Fruit fly (Drosophila melanogaster) whole organism, embryonic: ENCODE measurements around the gene CG15803.

Source experiments
- CG10979 ChIP-seq: fragments of 200-800 bp; sonication (Bioruptor generic); optimal IDR thresholded peaks from 2 replicates; lab custom pipeline; 2018; ENCODE audit warnings: missing biosample characterization, mild to moderate bottlenecking, missing genetic modification characterization, moderate library complexity
- CG11723 ChIP-seq: fragments of 200-800 bp; sonication (Bioruptor generic); optimal IDR thresholded peaks from 2 replicates; lab custom pipeline; 2017; ENCODE audit warnings: missing biosample characterization, mild to moderate bottlenecking, missing genetic modification characterization
- CG12299 ChIP-seq: fragments of 200-800 bp; sonication (Bioruptor generic); optimal IDR thresholded peaks from 2 replicates; lab custom pipeline; 2018; ENCODE audit warnings: missing biosample characterization, mild to moderate bottlenecking, missing genetic modification characterization
- CG1602 ChIP-seq: fragments of 200-800 bp; sonication (Bioruptor generic); optimal IDR thresholded peaks from 3 replicates; lab custom pipeline; 2016; ENCODE audit warnings: missing biosample characterization, missing genetic modification characterization
- CG1792 ChIP-seq: fragments of 200-800 bp; sonication (Bioruptor generic); optimal IDR thresholded peaks from 2 replicates; lab custom pipeline; 2016; ENCODE audit warnings: missing biosample characterization, missing genetic modification characterization
- CG18599 ChIP-seq: fragments of 200-800 bp; sonication (Bioruptor generic); optimal IDR thresholded peaks from 3 replicates; lab custom pipeline; 2017; ENCODE audit warnings: missing biosample characterization, missing genetic modification characterization, mild to moderate bottlenecking, moderate library complexity, missing genetic modification reagents
- CG18619 ChIP-seq: fragments of 200-800 bp; sonication (Bioruptor generic); optimal IDR thresholded peaks from 3 replicates; lab custom pipeline; 2017; ENCODE audit warnings: missing biosample characterization, mild to moderate bottlenecking, missing genetic modification characterization
- CG2129 ChIP-seq: fragments of 200-800 bp; sonication (Bioruptor generic); IDR thresholded peaks from 2 replicates; pipeline ENCODE4 v1.3.6; 2022; ENCODE audit warnings: missing biosample characterization, missing genetic modification characterization; ENCODE audit not compliant: partially characterized antibody
- CG2712 ChIP-seq: fragments of 200-800 bp; optimal IDR thresholded peaks from 3 replicates; lab custom pipeline; 2019; ENCODE audit warnings: missing biosample characterization, mild to moderate bottlenecking, missing genetic modification characterization, moderate library complexity
- CG2889 ChIP-seq: fragments of 200-800 bp; sonication (Bioruptor generic); IDR thresholded peaks from 3 replicates; pipeline ENCODE4 v1.3.6; 2022; ENCODE audit warnings: missing biosample characterization, missing genetic modification characterization
- CG32532 ChIP-seq: fragments of 200-800 bp; sonication (Bioruptor generic); IDR thresholded peaks from 2 replicates; pipeline ENCODE4 v1.3.6; 2022; ENCODE audit warnings: missing biosample characterization, missing genetic modification characterization
- CG32772 ChIP-seq: fragments of 200-800 bp; sonication (Bioruptor generic); IDR thresholded peaks from 2 replicates; pipeline ENCODE4 v1.3.6; 2022; ENCODE audit warnings: missing biosample characterization, missing genetic modification characterization
- CG3847 ChIP-seq: fragments of 200-800 bp; sonication (Bioruptor generic); IDR thresholded peaks from 2 replicates; pipeline ENCODE4 v1.3.6; 2022; ENCODE audit warnings: missing biosample characterization, missing genetic modification characterization
- CG4360 ChIP-seq: fragments of 200-800 bp; sonication (Bioruptor generic); IDR thresholded peaks from 2 replicates; pipeline ENCODE4 v1.3.6; 2022; ENCODE audit warnings: missing biosample characterization, missing genetic modification characterization
- CG4854 ChIP-seq: fragments of 200-800 bp; sonication (Bioruptor generic); optimal IDR thresholded peaks from 2 replicates; lab custom pipeline; 2016; ENCODE audit warnings: missing biosample characterization, missing genetic modification characterization, inconsistent platforms
- CG6683 ChIP-seq: fragments of 200-800 bp; sonication (Bioruptor generic); optimal IDR thresholded peaks from 2 replicates; lab custom pipeline; 2017; ENCODE audit warnings: missing biosample characterization, mild to moderate bottlenecking, missing genetic modification characterization, missing genetic modification reagents
- CG6689 ChIP-seq: fragments of 200-800 bp; sonication (Bioruptor generic); IDR thresholded peaks from 2 replicates; pipeline ENCODE4 v1.3.6; 2022; ENCODE audit warnings: missing biosample characterization, missing genetic modification characterization
- Dek ChIP-seq: fragments of 200-800 bp; sonication (Bioruptor generic); optimal IDR thresholded peaks from 3 replicates; lab custom pipeline; 2019; ENCODE audit warnings: missing biosample characterization, mild to moderate bottlenecking, missing genetic modification characterization, moderate library complexity
- Drgx ChIP-seq: fragments of 200-800 bp; sonication (Bioruptor generic); IDR thresholded peaks from 2 replicates; pipeline ENCODE4 v1.3.6; 2022; ENCODE audit warnings: missing biosample characterization, missing genetic modification characterization
- GATAe ChIP-seq: fragments of 200-800 bp; sonication (Bioruptor generic); conservative IDR thresholded peaks from 2 replicates; pipeline ENCODE4 v1.3.6; 2022; ENCODE audit warnings: missing biosample characterization, missing genetic modification characterization
- Gug ChIP-seq: fragments of 200-800 bp; sonication (Bioruptor generic); IDR thresholded peaks from 4 replicates; pipeline ENCODE4 v1.3.6; 2022; ENCODE audit warnings: missing biosample characterization, missing genetic modification characterization
- H2.0 ChIP-seq: fragments of 200-800 bp; sonication (Bioruptor generic); IDR thresholded peaks from 2 replicates; pipeline ENCODE4 v1.3.6; 2022; ENCODE audit warnings: missing biosample characterization, missing genetic modification characterization
- Nf-YB ChIP-seq: fragments of 200-800 bp; sonication (Bioruptor generic); optimal IDR thresholded peaks from 3 replicates; lab custom pipeline; 2019; ENCODE audit warnings: missing biosample characterization, mild to moderate bottlenecking, missing genetic modification characterization, moderate library complexity
- Nf-YC ChIP-seq: fragments of 200-800 bp; optimal IDR thresholded peaks from 3 replicates; lab custom pipeline; 2019; ENCODE audit warnings: missing biosample characterization, mild to moderate bottlenecking, missing genetic modification characterization, moderate library complexity
- NfI ChIP-seq: fragments of 200-800 bp; sonication (Bioruptor generic); optimal IDR thresholded peaks from 3 replicates; lab custom pipeline; 2018; ENCODE audit warnings: missing biosample characterization, mild to moderate bottlenecking, missing genetic modification characterization, moderate library complexity
- Ravus ChIP-seq: fragments of 200-800 bp; sonication (Bioruptor generic); IDR thresholded peaks from 2 replicates; pipeline ENCODE4 v1.3.6; 2022; ENCODE audit warnings: missing biosample characterization, missing genetic modification characterization
- Scr ChIP-seq: fragments of 200-800 bp; sonication (Bioruptor generic); IDR thresholded peaks from 2 replicates; pipeline ENCODE4 v1.3.6; 2022; ENCODE audit warnings: missing biosample characterization, missing genetic modification characterization; ENCODE audit not compliant: partially characterized antibody
- Sox102F ChIP-seq: fragments of 200-800 bp; sonication (Bioruptor generic); optimal IDR thresholded peaks from 2 replicates; lab custom pipeline; 2018; ENCODE audit warnings: missing biosample characterization, mild to moderate bottlenecking, missing genetic modification characterization, moderate library complexity
- Trl ChIP-seq, 3 experiments: fragments of >200 bp in 2 of 3; fragments of 200-800 bp in 1 of 3; sonication (Bioruptor generic) in 1 of 3; optimal IDR thresholded peaks; 2 replicates in 1 of 3; 3 replicates in 2 of 3; lab custom pipeline; 2016 to 2017; ENCODE audit warnings: missing biosample characterization in 1 of 3, missing genetic modification characterization in 1 of 3
- Usf ChIP-seq: fragments of 200-800 bp; sonication (Bioruptor generic); optimal IDR thresholded peaks from 2 replicates; lab custom pipeline; 2017; ENCODE audit warnings: missing genotype, missing biosample characterization, missing genetic modification characterization
- Xbp1 ChIP-seq: fragments of 200-800 bp; sonication (Bioruptor generic); optimal IDR thresholded peaks from 3 replicates; lab custom pipeline; 2016; ENCODE audit warnings: missing biosample characterization, mild to moderate bottlenecking, missing genetic modification characterization
- bsh ChIP-seq, 2 experiments: fragments of 200-800 bp; sonication (Bioruptor generic); optimal IDR thresholded peaks; 2 replicates each; lab custom pipeline; 2017 to 2018; ENCODE audit warnings: mild to moderate bottlenecking in 2 of 2, missing biosample characterization in 2 of 2, missing genetic modification characterization in 2 of 2, moderate library complexity in 1 of 2
- cad ChIP-seq: fragments of >200 bp; optimal IDR thresholded peaks from 2 replicates; lab custom pipeline; 2017; ENCODE audit warnings: missing biosample characterization, missing genetic modification characterization
- chm ChIP-seq: fragments of 200-800 bp; sonication (Bioruptor generic); IDR thresholded peaks from 2 replicates; pipeline ENCODE4 v1.3.6; 2022; ENCODE audit warnings: missing biosample characterization, missing genetic modification characterization
- dati ChIP-seq: fragments of 200-800 bp; sonication (Bioruptor generic); IDR thresholded peaks from 2 replicates; pipeline ENCODE4 v1.3.6; 2022; ENCODE audit warnings: missing biosample characterization, missing genetic modification characterization
- dmrt11E ChIP-seq: fragments of 200-800 bp; sonication (Bioruptor generic); optimal IDR thresholded peaks from 3 replicates; lab custom pipeline; 2018; ENCODE audit warnings: missing biosample characterization, mild to moderate bottlenecking, missing genetic modification characterization, moderate library complexity
- dysf ChIP-seq: fragments of 200-800 bp; sonication (Bioruptor generic); IDR thresholded peaks from 3 replicates; pipeline ENCODE4 v1.3.6; 2022; ENCODE audit warnings: missing biosample characterization, missing genetic modification characterization
- emc ChIP-seq: fragments of 200-800 bp; sonication (Bioruptor generic); optimal IDR thresholded peaks from 2 replicates; lab custom pipeline; 2016; ENCODE audit warnings: missing biosample characterization, missing genetic modification characterization
- fd96Cb ChIP-seq: fragments of 200-800 bp; sonication (Bioruptor generic); optimal IDR thresholded peaks from 2 replicates; lab custom pipeline; 2018; ENCODE audit warnings: missing biosample characterization, mild to moderate bottlenecking, missing genetic modification characterization, moderate library complexity
- gro ChIP-seq: fragments of 200-800 bp; sonication (Bioruptor generic); optimal IDR thresholded peaks from 2 replicates; lab custom pipeline; 2016; ENCODE audit warnings: missing biosample characterization, missing genetic modification characterization
- her ChIP-seq: fragments of 200-800 bp; sonication (Bioruptor generic); optimal IDR thresholded peaks from 2 replicates; lab custom pipeline; 2016; ENCODE audit warnings: missing biosample characterization, missing genetic modification characterization
- insv ChIP-seq, 2 experiments: fragments of 200-800 bp; sonication (Bioruptor generic); optimal IDR thresholded peaks; 3 replicates each; lab custom pipeline; 2016 to 2018; ENCODE audit warnings: missing biosample characterization in 2 of 2, missing genetic modification characterization in 2 of 2
- oc ChIP-seq: fragments of 200-800 bp; sonication (Bioruptor generic); optimal IDR thresholded peaks from 2 replicates; lab custom pipeline; 2018; ENCODE audit warnings: missing biosample characterization, mild to moderate bottlenecking, missing genetic modification characterization, moderate library complexity
- pho ChIP-seq: fragments of 200-800 bp; sonication (Bioruptor generic); optimal IDR thresholded peaks from 2 replicates; lab custom pipeline; 2016; ENCODE audit warnings: missing biosample characterization, missing genetic modification characterization
- phol ChIP-seq: fragments of 200-800 bp; sonication (Bioruptor generic); optimal IDR thresholded peaks from 3 replicates; lab custom pipeline; 2018; ENCODE audit warnings: missing biosample characterization, mild to moderate bottlenecking, missing genetic modification characterization, moderate library complexity
- rib ChIP-seq: fragments of 200-800 bp; sonication (Bioruptor generic); IDR thresholded peaks from 2 replicates; pipeline ENCODE4 v1.3.6; 2022; ENCODE audit warnings: missing biosample characterization, missing genetic modification characterization
- seq ChIP-seq: fragments of 200-800 bp; sonication (Bioruptor generic); IDR thresholded peaks from 2 replicates; pipeline ENCODE4 v1.3.6; 2022; ENCODE audit warnings: missing biosample characterization, missing genetic modification characterization
- shn ChIP-seq: fragments of 200-800 bp; sonication (Bioruptor generic); optimal IDR thresholded peaks from 3 replicates; lab custom pipeline; 2016; ENCODE audit warnings: missing biosample characterization, missing genetic modification characterization
- wdn ChIP-seq: fragments of 200-800 bp; sonication (Bioruptor generic); IDR thresholded peaks from 2 replicates; pipeline ENCODE4 v1.3.6; 2022; ENCODE audit warnings: missing biosample characterization, missing genetic modification characterization
- zen2 ChIP-seq: fragments of 200-800 bp; sonication (Bioruptor generic); IDR thresholded peaks from 3 replicates; pipeline ENCODE4 v1.3.6; 2022; ENCODE audit warnings: missing biosample characterization, missing genetic modification characterization; ENCODE audit not compliant: partially characterized antibody

CG15803 gene

dm6 chr3R:18393436-18393835 lies 32.9 kb upstream of the CG15803 start (continued):
- TF ChIP-seq her (GFP tag; lab: Kevin White, UChicago), result no peak
- TF ChIP-seq Scr (GFP tag; lab: Robert Waterston, UW), result no peak
- TF ChIP-seq seq (GFP tag; lab: Robert Waterston, UW), result 0 out of 2 replicates have a peak, but pooled peaks have one; percentile 40
- no peak for TF ChIP-seq oc (tag; lab: Kevin White, UChicago)
- peak; percentile 31; the same call in 1 of the 2 replicates for TF ChIP-seq H2.0 (GFP tag; lab: Robert Waterston, UW)
- peak; percentile 41; the same call in 1 of the 3 replicates for TF ChIP-seq CG2889
- TF ChIP-seq pho (GFP tag; lab: Kevin White, UChicago), result no peak
- no peak for TF ChIP-seq shn
- peak; percentile 26; the same call in 1 of the 4 replicates for TF ChIP-seq Gug (GFP tag; lab: Robert Waterston, UW)
- no peak for TF ChIP-seq zen2 (GFP tag; lab: Robert Waterston, UW)
- peak; percentile 69 for TF ChIP-seq Sox102F
- TF ChIP-seq CG32772 (GFP tag; lab: Robert Waterston, UW), result peak; percentile 46; the same call in 1 of the 2 replicates
- TF ChIP-seq CG11723 (GFP tag; lab: Kevin White, UChicago), result no peak
- peak; percentile 44 for TF ChIP-seq Dek (tag; lab: Kevin White, UChicago)
- no peak for TF ChIP-seq gro
- peak; percentile 12 for TF ChIP-seq Nf-YB
- peak; percentile 7 for TF ChIP-seq Usf
- peak; percentile 1 for TF ChIP-seq CG1602 (GFP tag; lab: Kevin White, UChicago)
- TF ChIP-seq CG6683 (GFP tag; lab: Kevin White, UChicago), result peak; percentile 22
- TF ChIP-seq Ravus (GFP tag; lab: Robert Waterston, UW), result no peak
- peak; percentile 65 for TF ChIP-seq dysf (GFP tag; lab: Robert Waterston, UW)
- TF ChIP-seq phol, result peak; percentile 28
- no peak for TF ChIP-seq emc (GFP tag; lab: Kevin White, UChicago)
- no peak for TF ChIP-seq CG4360
- TF ChIP-seq CG2712, result peak; percentile 64
- TF ChIP-seq GATAe (GFP tag; lab: Robert Waterston, UW), result no peak
- TF ChIP-seq wdn (GFP tag; lab: Robert Waterston, UW), result no peak
- TF ChIP-seq bsh (GFP tag; optimal IDR thresholded peaks at IDR 0.05; lab: Kevin White, UChicago), result peak in 1 of 2 experiments; percentile 52
- TF ChIP-seq CG18599 (GFP tag; lab: Kevin White, UChicago), result peak; percentile 36
- peak; percentile 38; the same call in 1 of the 2 replicates for TF ChIP-seq CG3847
- no peak for TF ChIP-seq fd96Cb (tag; lab: Kevin White, UChicago)
- TF ChIP-seq CG4854 (GFP tag; lab: Kevin White, UChicago), result no peak
- TF ChIP-seq dati (GFP tag; lab: Robert Waterston, UW), result no peak
- no peak for TF ChIP-seq chm (GFP tag; lab: Robert Waterston, UW)
- peak; percentile 21 for TF ChIP-seq CG12299 (tag; lab: Kevin White, UChicago)
- peak; percentile 39 for TF ChIP-seq dmrt11E
- TF ChIP-seq CG6689 (GFP tag; lab: Robert Waterston, UW), result peak; percentile 71
- TF ChIP-seq CG10979 (tag; lab: Kevin White, UChicago), result peak; percentile 46
- peak; percentile 46 for TF ChIP-seq Xbp1 (GFP tag; lab: Kevin White, UChicago)
- peak; percentile 3 for TF ChIP-seq CG18619
- TF ChIP-seq rib (GFP tag; lab: Robert Waterston, UW), result no peak
- peak; percentile 13 for TF ChIP-seq Nf-YC
- no peak for TF ChIP-seq CG1792 (GFP tag; lab: Kevin White, UChicago)
- TF ChIP-seq Trl (optimal IDR thresholded peaks at IDR 0.05; lab: Kevin White, UChicago), result no peak
- no peak for TF ChIP-seq Trl (GFP tag; optimal IDR thresholded peaks at IDR 0.05; lab: Kevin White, UChicago)
- TF ChIP-seq CG2129 (GFP tag; lab: Robert Waterston, UW), result no peak
- TF ChIP-seq cad (GFP tag; lab: Kevin White, UChicago), result no peak
- TF ChIP-seq NfI (GFP tag; lab: Kevin White, UChicago), result peak; percentile 44
- TF ChIP-seq CG32532 (GFP tag; lab: Robert Waterston, UW), result peak; percentile 73
- peak; percentile 78 for TF ChIP-seq Drgx (GFP tag; lab: Robert Waterston, UW)
- no peak for TF ChIP-seq insv (GFP tag; optimal IDR thresholded peaks at IDR 0.05; lab: Kevin White, UChicago)
